Fruit fly (Drosophila melanogaster): ENCODE measurements around the gene CG8745.

The CG8745 gene

dm6 chr3L:13904021-13904325 lies 37.3 kb upstream of the CG8745 start (continued):
- TF ChIP-seq Ptx1 (GFP tag; IDR thresholded peaks at IDR 0.05) (no peak), Dip2 (GFP tag; IDR thresholded peaks at IDR 0.05) (no peak), Side (GFP tag; optimal IDR thresholded peaks at IDR 0.05) (no peak), phol (tag; optimal IDR thresholded peaks at IDR 0.05) (peak; percentile 6), BEAF-32 (GFP tag; optimal IDR thresholded peaks at IDR 0.05) (no peak), CG9727 (GFP tag; optimal IDR thresholded peaks at IDR 0.05) (peak; percentile 8), CG10431 (GFP tag; optimal IDR thresholded peaks at IDR 0.05) (no peak)

- TF ChIP-seq HLHmδ (GFP tag; optimal IDR thresholded peaks at IDR 0.05) (no peak), hth (optimal IDR thresholded peaks at IDR 0.05) (no peak), chn (GFP tag; optimal IDR thresholded peaks at IDR 0.05) (no peak), vnd (GFP tag; IDR thresholded peaks at IDR 0.05; ENCODE audit: partially characterized antibody) (no peak), Pdp1 (GFP tag; optimal IDR thresholded peaks at IDR 0.05) (no peak), CG2199 (GFP tag; IDR thresholded peaks at IDR 0.05) (no peak), CG17385 (GFP tag; optimal IDR thresholded peaks at IDR 0.05) (peak; percentile 49), ato (GFP tag; IDR thresholded peaks at IDR 0.05; ENCODE audit: partially characterized antibody) (no peak), CG13123 (GFP tag; optimal IDR thresholded peaks at IDR 0.05) (no peak), ken (GFP tag; IDR thresholded peaks at IDR 0.05) (no peak), disco-r (GFP tag; optimal IDR thresholded peaks at IDR 0.05) (no peak), Drgx (GFP tag; IDR thresholded peaks at IDR 0.05) (no peak), Dll (GFP tag; IDR thresholded peaks at IDR 0.05; ENCODE audit: partially characterized antibody) (no peak), CG3407 (GFP tag; optimal IDR thresholded peaks at IDR 0.05) (no peak), CG6683 (GFP tag; optimal IDR thresholded peaks at IDR 0.05) (peak; percentile 12), row (GFP tag; IDR thresholded peaks at IDR 0.05) (peak; percentile 67), schlank (tag; optimal IDR thresholded peaks at IDR 0.05) (no peak), CG31365 (tag; optimal IDR thresholded peaks at IDR 0.05) (no peak), CG7987 (GFP tag; optimal IDR thresholded peaks at IDR 0.05) (no peak), CG12299 (tag; optimal IDR thresholded peaks at IDR 0.05) (peak; percentile 69), CG14050 (GFP tag; IDR thresholded peaks at IDR 0.05) (no peak), Hr51 (GFP tag; optimal IDR thresholded peaks at IDR 0.05) (peak in 1 of 2 experiments; percentile 64), CG33557 (GFP tag; optimal IDR thresholded peaks at IDR 0.05) (no peak), eve (GFP tag; optimal IDR thresholded peaks at IDR 0.05) (no peak), lmd (GFP tag; IDR thresholded peaks at IDR 0.05) (no peak), MBD-R2 (GFP tag; IDR thresholded peaks at IDR 0.05) (no peak), odd (GFP tag; optimal IDR thresholded peaks at IDR 0.05) (peak; percentile 10), CG10366 (GFP tag; IDR thresholded peaks at IDR 0.05) (no peak), CG43689 (GFP tag; IDR thresholded peaks at IDR 0.05) (no peak), CG31388 (GFP tag; optimal IDR thresholded peaks at IDR 0.05) (no peak), Atf3 (GFP tag; optimal IDR thresholded peaks at IDR 0.05) (no peak), trem (tag; optimal IDR thresholded peaks at IDR 0.05) (no peak), sens-2 (GFP tag; IDR thresholded peaks at IDR 0.05) (no peak), gce (GFP tag; IDR thresholded peaks at IDR 0.05) (no peak), Opbp (GFP tag; IDR thresholded peaks at IDR 0.05; ENCODE audit: partially characterized antibody) (no peak), oc (tag; optimal IDR thresholded peaks at IDR 0.05) (no peak), CG8765 (GFP tag; IDR thresholded peaks at IDR 0.05) (no peak), fd102C (GFP tag; optimal IDR thresholded peaks at IDR 0.05) (no peak), NC2α (GFP tag; optimal IDR thresholded peaks at IDR 0.05) (no peak), pb (GFP tag; optimal IDR thresholded peaks at IDR 0.05) (no peak), peb (GFP tag; IDR thresholded peaks at IDR 0.05) (no peak), Fer3 (tag; optimal IDR thresholded peaks at IDR 0.05) (peak; percentile 11)
Measured at dm6 chr3L:13903186-13904020, 36.7 kb upstream of the CG8745 start, which contains the start of gene dysc. Gene dysc, minus strand, starts transcription at chr3L:13903236.

Data from whole organism, embryonic.